Fruit fly (Drosophila melanogaster): ENCODE results near the gene CG9121.

Gene CG9121

dm6 chr2L:5043043-5043442 lies 7.8 kb downstream of the CG9121 start, which contains the start of the genes CG33995, CG44000 and CG44001:
CG33995 (plus strand) TSS chr2L:5043270.
CG44000 (plus strand) TSS chr2L:5043270.
CG44001 (plus strand) TSS chr2L:5043270.
- TF ChIP-seq Dll (optimal IDR thresholded peaks at IDR 0.05): no peak
- no peak for TF ChIP-seq EcR (GFP tag; optimal IDR thresholded peaks at IDR 0.05)
- no peak for TF ChIP-seq psq (optimal IDR thresholded peaks at IDR 0.05)
- TF ChIP-seq pan (optimal IDR thresholded peaks at IDR 0.05): no peak
- TF ChIP-seq CG8478 (optimal IDR thresholded peaks at IDR 0.05): no peak
- TF ChIP-seq usp (GFP tag; optimal IDR thresholded peaks at IDR 0.05): no peak

dm6 chr2L:5042076-5042475 lies 8.8 kb downstream of the CG9121 start:
- TF ChIP-seq pan (optimal IDR thresholded peaks at IDR 0.05) (no peak), CG8478 (optimal IDR thresholded peaks at IDR 0.05) (no peak), Dll (optimal IDR thresholded peaks at IDR 0.05) (no peak), EcR (GFP tag; optimal IDR thresholded peaks at IDR 0.05) (no peak), usp (GFP tag; optimal IDR thresholded peaks at IDR 0.05) (no peak), psq (optimal IDR thresholded peaks at IDR 0.05) (no peak)

dm6 chr2L:5037402-5037860 lies 13.4 kb downstream of the CG9121 start, which contains the start of the genes CG14042 and SP555:
CG14042 (plus strand) TSS chr2L:5037709.
SP555 (plus strand) TSS chr2L:5037709.
- TF ChIP-seq psq (optimal IDR thresholded peaks at IDR 0.05) (no peak), CG8478 (optimal IDR thresholded peaks at IDR 0.05) (no peak), pan (optimal IDR thresholded peaks at IDR 0.05) (no peak), Dll (optimal IDR thresholded peaks at IDR 0.05) (no peak), EcR (GFP tag; optimal IDR thresholded peaks at IDR 0.05) (no peak), usp (GFP tag; optimal IDR thresholded peaks at IDR 0.05) (no peak)

- no peak for TF ChIP-seq Dll (optimal IDR thresholded peaks at IDR 0.05)
- TF ChIP-seq CG8478 (optimal IDR thresholded peaks at IDR 0.05): no peak
- no peak for TF ChIP-seq EcR (GFP tag; optimal IDR thresholded peaks at IDR 0.05)
- TF ChIP-seq usp (GFP tag; optimal IDR thresholded peaks at IDR 0.05): no peak
- TF ChIP-seq psq (optimal IDR thresholded peaks at IDR 0.05): no peak
- no peak for TF ChIP-seq pan (optimal IDR thresholded peaks at IDR 0.05)
Observed at dm6 chr2L:5036120-5036519, 14.7 kb downstream of the CG9121 start.

dm6 chr2L:5031886-5032285 lies 19.0 kb downstream of the CG9121 start:
- TF ChIP-seq psq (optimal IDR thresholded peaks at IDR 0.05) (no peak), usp (GFP tag; optimal IDR thresholded peaks at IDR 0.05) (no peak), CG8478 (optimal IDR thresholded peaks at IDR 0.05) (no peak), Dll (optimal IDR thresholded peaks at IDR 0.05) (no peak), pan (optimal IDR thresholded peaks at IDR 0.05) (no peak), EcR (GFP tag; optimal IDR thresholded peaks at IDR 0.05) (no peak)

dm6 chr2L:5031399-5031798 lies 19.5 kb downstream of the CG9121 start:
- no peak for TF ChIP-seq pan (optimal IDR thresholded peaks at IDR 0.05)
- TF ChIP-seq usp (GFP tag; optimal IDR thresholded peaks at IDR 0.05): no peak
- no peak for TF ChIP-seq psq (optimal IDR thresholded peaks at IDR 0.05)
- no peak for TF ChIP-seq CG8478 (optimal IDR thresholded peaks at IDR 0.05)
- no peak for TF ChIP-seq EcR (GFP tag; optimal IDR thresholded peaks at IDR 0.05)
- no peak for TF ChIP-seq Dll (optimal IDR thresholded peaks at IDR 0.05)

dm6 chr2L:5030535-5030934 lies 20.3 kb downstream of the CG9121 start:
- TF ChIP-seq Dll (optimal IDR thresholded peaks at IDR 0.05) (no peak), psq (optimal IDR thresholded peaks at IDR 0.05) (no peak), pan (optimal IDR thresholded peaks at IDR 0.05) (no peak), CG8478 (optimal IDR thresholded peaks at IDR 0.05) (no peak), usp (GFP tag; optimal IDR thresholded peaks at IDR 0.05) (no peak), EcR (GFP tag; optimal IDR thresholded peaks at IDR 0.05) (no peak)

dm6 chr2L:5029809-5030108 lies 21.1 kb downstream of the CG9121 start:
- TF ChIP-seq psq (optimal IDR thresholded peaks at IDR 0.05) (no peak), pan (optimal IDR thresholded peaks at IDR 0.05) (no peak), Dll (optimal IDR thresholded peaks at IDR 0.05) (no peak), usp (GFP tag; optimal IDR thresholded peaks at IDR 0.05) (no peak)

dm6 chr2L:5029049-5029808 lies 21.6 kb downstream of the CG9121 start, which contains the start of gene Col4a1:
Col4a1 (plus strand) TSS chr2L:5029609.
- TF ChIP-seq psq (optimal IDR thresholded peaks at IDR 0.05) (no peak), pan (optimal IDR thresholded peaks at IDR 0.05) (no peak), Dll (optimal IDR thresholded peaks at IDR 0.05) (no peak), EcR (GFP tag; optimal IDR thresholded peaks at IDR 0.05) (no peak), CG8478 (optimal IDR thresholded peaks at IDR 0.05) (no peak), usp (GFP tag; optimal IDR thresholded peaks at IDR 0.05) (no peak)

dm6 chr2L:5028091-5028490 lies 22.8 kb downstream of the CG9121 start, which contains the start of gene vkg:
vkg (minus strand) TSS chr2L:5028191.
- TF ChIP-seq Dll (optimal IDR thresholded peaks at IDR 0.05): no peak
- no peak for TF ChIP-seq EcR (GFP tag; optimal IDR thresholded peaks at IDR 0.05)
- TF ChIP-seq psq (optimal IDR thresholded peaks at IDR 0.05): no peak
- no peak for TF ChIP-seq pan (optimal IDR thresholded peaks at IDR 0.05)
- TF ChIP-seq CG8478 (optimal IDR thresholded peaks at IDR 0.05): no peak
- no peak for TF ChIP-seq usp (GFP tag; optimal IDR thresholded peaks at IDR 0.05)

dm6 chr2L:5027321-5028069 lies 23.4 kb downstream of the CG9121 start:
- TF ChIP-seq usp (GFP tag; optimal IDR thresholded peaks at IDR 0.05) (no peak), EcR (GFP tag; optimal IDR thresholded peaks at IDR 0.05) (no peak), psq (optimal IDR thresholded peaks at IDR 0.05) (no peak), pan (optimal IDR thresholded peaks at IDR 0.05) (no peak)

- TF ChIP-seq usp (GFP tag; optimal IDR thresholded peaks at IDR 0.05) (no peak), EcR (GFP tag; optimal IDR thresholded peaks at IDR 0.05) (no peak), psq (optimal IDR thresholded peaks at IDR 0.05) (no peak), pan (optimal IDR thresholded peaks at IDR 0.05) (no peak), Dll (optimal IDR thresholded peaks at IDR 0.05) (no peak), CG8478 (optimal IDR thresholded peaks at IDR 0.05) (no peak)
Observed at dm6 chr2L:5025557-5025956, 25.3 kb downstream of the CG9121 start.

Data from whole organism.